Worm (Caenorhabditis elegans) whole organism, young adult: ENCODE measurements around the gene hot-6.

Experiments used
- T07F8.4 ChIP-seq: sonication (generic microtip); optimal IDR thresholded peaks from 2 replicates; lab custom pipeline; 2016; ENCODE audit warnings: mild to moderate bottlenecking, missing genetic modification characterization, moderate library complexity, missing compliant biosample characterization
- madf-3 ChIP-seq: fragments of 200-800 bp; sonication (Bioruptor generic); IDR thresholded peaks from 2 replicates; pipeline ENCODE4 v1.3.6; 2022; ENCODE audit warnings: missing genetic modification reagents, missing genetic modification characterization, missing compliant biosample characterization
- pha-4 ChIP-seq: fragments of 150-350 bp; sonication (generic microtip); optimal IDR thresholded peaks from 2 replicates; lab custom pipeline; 2014; ENCODE audit warnings: missing biosample characterization, missing genetic modification reagents, missing genetic modification characterization
- snpc-1.1 ChIP-seq: sonication (generic microtip); optimal IDR thresholded peaks from 2 replicates; lab custom pipeline; 2017; ENCODE audit warnings: missing genetic modification characterization, mild to moderate bottlenecking, missing compliant biosample characterization, antibody characterized with exemption, moderate library complexity, missing genotype, missing genetic modification reagents; ENCODE audit not compliant: insufficient read depth
- snpc-1.3 ChIP-seq: sonication (generic microtip); optimal IDR thresholded peaks from 2 replicates; lab custom pipeline; 2017; ENCODE audit warnings: missing genetic modification characterization, mild to moderate bottlenecking, missing compliant biosample characterization, antibody characterized with exemption, moderate library complexity, missing genotype, missing genetic modification reagents; ENCODE audit not compliant: insufficient read depth
- zfh-2 ChIP-seq: fragments of 200-800 bp; sonication (Bioruptor generic); conservative IDR thresholded peaks from 2 replicates; pipeline ENCODE4 v1.3.6; 2022; ENCODE audit warnings: missing genetic modification reagents, missing genetic modification characterization, missing compliant biosample characterization

DNA sequence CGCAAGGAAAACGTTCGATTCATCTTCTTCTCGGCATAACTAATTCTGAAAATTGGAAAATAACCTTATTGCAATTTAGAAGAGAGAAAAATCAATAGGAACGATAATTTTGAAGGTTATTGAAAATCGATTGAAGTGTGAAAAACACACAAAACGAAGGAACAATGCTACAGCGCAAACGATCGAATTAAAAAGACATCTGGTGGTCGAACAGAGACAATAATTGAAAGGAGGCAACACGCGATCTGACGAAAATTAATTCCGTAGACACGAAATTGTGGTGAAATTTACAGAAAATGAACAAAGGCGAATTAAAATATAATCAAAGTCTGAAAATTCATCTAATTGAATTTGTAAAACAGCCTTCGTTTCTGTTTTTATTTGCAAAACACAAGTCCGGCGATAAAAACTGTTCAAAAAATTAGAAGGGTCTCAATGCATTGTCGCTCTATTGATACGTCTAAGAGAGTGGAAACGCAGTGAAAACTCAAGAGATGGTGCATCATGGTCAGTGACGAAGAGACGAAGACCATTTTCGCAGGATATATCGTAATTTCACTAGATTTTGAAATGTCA, 16.7 kb upstream of the hot-6 start, which contains the start of gene pak-2:
- no peak for TF ChIP-seq snpc-1.1 (tag; lab: Kevin White, UChicago)
- TF ChIP-seq madf-3 (GFP tag; lab: Robert Waterston, UW), result no peak
- TF ChIP-seq zfh-2 (GFP tag; lab: Robert Waterston, UW), result no peak
- no peak for TF ChIP-seq pha-4
- TF ChIP-seq snpc-1.3 (tag; lab: Kevin White, UChicago), result no peak
- no peak for TF ChIP-seq T07F8.4 (tag; lab: Kevin White, UChicago)
